Worm (Caenorhabditis elegans) whole organism, L4/young adult: ENCODE results near the gene F26A1.8.

ENCODE experiments used
- dao-5 ChIP-seq: sonication (generic microtip); optimal IDR thresholded peaks from 2 replicates; lab custom pipeline; 2016; ENCODE audit warnings: missing genotype, missing genetic modification characterization, moderate library complexity, missing compliant biosample characterization
- him-1 ChIP-seq: sonication (generic microtip); optimal IDR thresholded peaks from 2 replicates; lab custom pipeline; 2016; ENCODE audit warnings: missing genotype, missing genetic modification reagents, missing genetic modification characterization, missing compliant biosample characterization

ce11 chrIII:4866762-4867161 is 44.7 kb upstream of the F26A1.8 start, which contains the start of gene C35D10.17:
- TF ChIP-seq dao-5 (tag; lab: Kevin White, UChicago) (no peak), him-1 (tag; lab: Kevin White, UChicago) (no peak)
